Worm (Caenorhabditis elegans): ENCODE results near the gene catp-5.

The catp-5 gene

DNA sequence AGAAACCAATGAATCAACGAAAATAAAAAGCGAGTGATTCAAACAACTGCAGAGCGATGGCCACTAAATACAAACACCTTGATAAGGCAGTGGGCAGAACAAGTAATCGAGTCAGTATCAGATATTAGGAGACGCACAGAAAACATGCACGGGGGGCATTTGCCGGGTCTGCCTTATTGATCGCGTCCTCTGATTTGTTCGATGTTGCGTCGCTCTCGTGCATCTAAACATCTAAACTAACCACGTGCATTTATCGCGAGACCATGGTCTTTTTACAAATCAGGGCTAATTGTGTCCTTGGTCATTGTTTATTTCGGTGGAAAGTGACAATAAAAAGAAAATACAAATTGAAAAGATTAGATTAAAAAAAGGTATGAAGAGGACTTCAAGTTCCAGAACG is 14.7 kb downstream of the catp-5 start, which contains the start of gene K07E3.4 (continued):
- no peak for TF ChIP-seq C34B4.2 (tag; optimal IDR thresholded peaks at IDR 0.05)
- TF ChIP-seq aly-2 (tag; optimal IDR thresholded peaks at IDR 0.05) = no peak
- TF ChIP-seq unc-86 (tag; optimal IDR thresholded peaks at IDR 0.05) = no peak
- TF ChIP-seq efl-1 (optimal IDR thresholded peaks at IDR 0.05) = no peak
- TF ChIP-seq efl-1 (GFP tag; optimal IDR thresholded peaks at IDR 0.05 in 1 of 2) = peak in 1 of 2 experiments; percentile 58
- no peak for TF ChIP-seq fos-1 (tag; optimal IDR thresholded peaks at IDR 0.05)
- no peak for TF ChIP-seq nhr-12 (tag; optimal IDR thresholded peaks at IDR 0.05)
- no peak for TF ChIP-seq mab-9 (GFP tag; IDR thresholded peaks at IDR 0.05)
- peak; percentile 24 for TF ChIP-seq C16A3.4 (tag; optimal IDR thresholded peaks at IDR 0.05)
- TF ChIP-seq lir-3 (tag; optimal IDR thresholded peaks at IDR 0.05; ENCODE audit: poor library complexity) = no peak
- no peak for TF ChIP-seq ceh-82 (tag; optimal IDR thresholded peaks at IDR 0.05)
- peak; percentile 90 for TF ChIP-seq lin-14 (GFP tag; optimal IDR thresholded peaks at IDR 0.05)
- TF ChIP-seq lin-35 (GFP tag; optimal IDR thresholded peaks at IDR 0.05) = peak; percentile 10 to 76
- TF ChIP-seq ama-1 (optimal IDR thresholded peaks at IDR 0.05) = peak; percentile 14
- peak; percentile 4 for TF ChIP-seq zip-4 (GFP tag; optimal IDR thresholded peaks at IDR 0.05)
- no peak for TF ChIP-seq fkh-4 (tag; optimal IDR thresholded peaks at IDR 0.05; ENCODE audit: borderline replicate concordance)
- TF ChIP-seq hpl-2 (GFP tag; optimal IDR thresholded peaks at IDR 0.05) = no peak
- TF ChIP-seq lin-39 (tag; optimal IDR thresholded peaks at IDR 0.05) = no peak
- peak; percentile 19 for TF ChIP-seq rnt-1 (tag; optimal IDR thresholded peaks at IDR 0.05)
- TF ChIP-seq ceh-90 (tag; optimal IDR thresholded peaks at IDR 0.05) = no peak
- no peak for TF ChIP-seq ces-1 (GFP tag; optimal IDR thresholded peaks at IDR 0.05)
- peak; percentile 57 for TF ChIP-seq tbx-2 (tag; optimal IDR thresholded peaks at IDR 0.05)
- TF ChIP-seq elt-2 (tag; optimal IDR thresholded peaks at IDR 0.05) = peak; percentile 78
- no peak for TF ChIP-seq ztf-11 (tag; optimal IDR thresholded peaks at IDR 0.05)
- TF ChIP-seq aha-1 (tag; optimal IDR thresholded peaks at IDR 0.05) = no peak
- TF ChIP-seq isw-1 (GFP tag; IDR thresholded peaks at IDR 0.05) = no peak
- no peak for TF ChIP-seq unc-98 (GFP tag; IDR thresholded peaks at IDR 0.05)
- no peak for TF ChIP-seq vab-15 (tag; optimal IDR thresholded peaks at IDR 0.05)
- TF ChIP-seq fkh-10 (GFP tag; optimal IDR thresholded peaks at IDR 0.05) = no peak
- TF ChIP-seq nhr-47 (tag; optimal IDR thresholded peaks at IDR 0.05) = peak; percentile 58
- TF ChIP-seq xbp-1 (tag; optimal IDR thresholded peaks at IDR 0.05) = peak; percentile 31
- no peak for TF ChIP-seq egl-27 (tag; optimal IDR thresholded peaks at IDR 0.05)
- TF ChIP-seq dpl-1 (GFP tag; optimal IDR thresholded peaks at IDR 0.05) = no peak
- TF ChIP-seq F16B12.6 (tag; optimal IDR thresholded peaks at IDR 0.05) = no peak

DNA sequence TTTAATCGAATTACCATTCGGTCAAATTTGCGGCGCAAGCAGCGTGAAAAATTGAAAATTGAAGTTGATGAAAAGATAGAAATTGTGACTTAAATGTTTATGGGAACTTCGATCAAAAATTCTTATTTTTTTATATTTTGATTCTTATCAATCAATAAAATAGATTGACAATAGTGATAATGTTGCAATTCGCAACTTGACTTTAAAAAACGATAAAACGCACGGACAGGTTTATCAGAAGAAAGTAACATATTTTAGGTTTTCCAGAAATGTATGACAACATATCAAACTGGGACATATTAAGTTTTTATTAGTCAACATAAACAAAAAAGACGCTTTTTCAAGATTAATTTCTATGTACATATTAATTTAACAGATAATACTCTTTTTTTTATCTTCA is 15.3 kb downstream of the catp-5 start:
- TF ChIP-seq grh-1 (GFP tag; IDR thresholded peaks at IDR 0.05) (no peak), tlp-1 (tag; optimal IDR thresholded peaks at IDR 0.05) (no peak), mep-1 (tag; optimal IDR thresholded peaks at IDR 0.05) (no peak), jun-1 (tag; optimal IDR thresholded peaks at IDR 0.05) (no peak), sptf-1 (tag; optimal IDR thresholded peaks at IDR 0.05) (no peak), egl-27 (tag; optimal IDR thresholded peaks at IDR 0.05) (no peak), nhr-77 (tag; optimal IDR thresholded peaks at IDR 0.05) (no peak), egl-13 (tag; optimal IDR thresholded peaks at IDR 0.05) (peak; percentile 2), aly-2 (tag; optimal IDR thresholded peaks at IDR 0.05) (no peak), snu-23 (GFP tag; optimal IDR thresholded peaks at IDR 0.05) (no peak), elt-2 (tag; optimal IDR thresholded peaks at IDR 0.05) (peak; percentile 28), ces-1 (GFP tag; optimal IDR thresholded peaks at IDR 0.05) (no peak), unc-86 (tag; optimal IDR thresholded peaks at IDR 0.05) (no peak), C04F5.9 (tag; optimal IDR thresholded peaks at IDR 0.05) (no peak), efl-3 (GFP tag; optimal IDR thresholded peaks at IDR 0.05) (no peak), nhr-11 (tag; optimal IDR thresholded peaks at IDR 0.05) (no peak), pax-3 (tag; optimal IDR thresholded peaks at IDR 0.05) (no peak), ets-5 (GFP tag; IDR thresholded peaks at IDR 0.05) (no peak), ceh-8 (GFP tag; optimal IDR thresholded peaks at IDR 0.05) (peak; percentile 21), lin-39 (tag; optimal IDR thresholded peaks at IDR 0.05) (no peak), ztf-11 (tag; optimal IDR thresholded peaks at IDR 0.05) (no peak), lin-14 (GFP tag; optimal IDR thresholded peaks at IDR 0.05) (no peak), swsn-7 (tag; optimal IDR thresholded peaks at IDR 0.05) (no peak), nhr-20 (tag; optimal IDR thresholded peaks at IDR 0.05) (no peak), nhr-47 (tag; optimal IDR thresholded peaks at IDR 0.05) (no peak)

Data from whole organism, L1 larva.